Worm (Caenorhabditis elegans): ENCODE results near the gene F10B5.2.

Gene F10B5.2

ce11 chrII:8143278-8143931 is 1.2 kb upstream of the F10B5.2 start, which contains the start of the genes ints-11 and rpl-10 (continued):
- TF ChIP-seq hmg-1.1 (GFP tag; IDR thresholded peaks at IDR 0.05) (no peak), Y75B8A.6 (GFP tag; IDR thresholded peaks at IDR 0.05) (no peak), nhr-28 (tag; optimal IDR thresholded peaks at IDR 0.05) (peak; percentile 7), pha-4 (GFP tag; IDR thresholded peaks at IDR 0.05) (no peak), pha-4 (tag; optimal IDR thresholded peaks at IDR 0.05) (no peak), mdt-29 (GFP tag; IDR thresholded peaks at IDR 0.05) (no peak), tra-1 (GFP tag; IDR thresholded peaks at IDR 0.05) (no peak), spr-1 (tag; optimal IDR thresholded peaks at IDR 0.05) (no peak), ceh-20 (GFP tag; IDR thresholded peaks at IDR 0.05) (no peak), nhr-41 (GFP tag; IDR thresholded peaks at IDR 0.05) (no peak), dpl-1 (GFP tag; optimal IDR thresholded peaks at IDR 0.05) (peak; percentile 68), nhr-48 (tag; optimal IDR thresholded peaks at IDR 0.05) (no peak)

ce11 chrII:8149930-8150329 is 5.4 kb downstream of the F10B5.2 start, which contains the start of gene F10B5.3:
F10B5.3 (minus strand) TSS chrII:8150030.
- TF ChIP-seq unc-62 (GFP tag; optimal IDR thresholded peaks at IDR 0.05 in 1 of 2) (peak in 1 of 2 experiments; percentile 7), unc-62 (tag; optimal IDR thresholded peaks at IDR 0.05) (no peak), pqm-1 (tag; optimal IDR thresholded peaks at IDR 0.05) (no peak)

- no peak for TF ChIP-seq egl-27 (tag; optimal IDR thresholded peaks at IDR 0.05)
- peak in 1 of 2 experiments; percentile 56 for TF ChIP-seq lsy-2 (tag; optimal IDR thresholded peaks at IDR 0.05)
- peak; percentile 82 for TF ChIP-seq nhr-6 (tag; optimal IDR thresholded peaks at IDR 0.05)
- no peak for TF ChIP-seq mxl-2 (GFP tag; conservative IDR thresholded peaks at IDR 0.05)
- TF ChIP-seq duxl-1 (tag; optimal IDR thresholded peaks at IDR 0.05; ENCODE audit: poor library complexity) = no peak
- no peak for TF ChIP-seq nhr-111 (GFP tag; optimal IDR thresholded peaks at IDR 0.05)
- TF ChIP-seq mdt-29 (GFP tag; IDR thresholded peaks at IDR 0.05) = no peak
- no peak for TF ChIP-seq nhr-102 (tag; optimal IDR thresholded peaks at IDR 0.05)
- TF ChIP-seq saeg-2 (GFP tag; IDR thresholded peaks at IDR 0.05) = no peak
- no peak for TF ChIP-seq fos-1 (tag; optimal IDR thresholded peaks at IDR 0.05)
- no peak for TF ChIP-seq madf-5 (GFP tag; IDR thresholded peaks at IDR 0.05)
- TF ChIP-seq R02D3.7 (tag; optimal IDR thresholded peaks at IDR 0.05) = no peak
- no peak for TF ChIP-seq nhr-28 (tag; optimal IDR thresholded peaks at IDR 0.05)
- TF ChIP-seq lir-3 (tag; optimal IDR thresholded peaks at IDR 0.05) = no peak
- TF ChIP-seq zip-2 (tag; optimal IDR thresholded peaks at IDR 0.05) = no peak
- TF ChIP-seq aha-1 (tag) = no peak
- 0 out of 2 replicates have a peak, but pooled peaks have one; percentile 43 for TF ChIP-seq ctbp-1 (GFP tag; IDR thresholded peaks at IDR 0.05)
- peak; percentile 16 for TF ChIP-seq hlh-11 (tag; optimal IDR thresholded peaks at IDR 0.05)
- no peak for TF ChIP-seq zfp-2 (tag; optimal IDR thresholded peaks at IDR 0.05)
- no peak for TF ChIP-seq spr-3 (GFP tag; optimal IDR thresholded peaks at IDR 0.05)
- no peak for TF ChIP-seq hif-1 (tag; optimal IDR thresholded peaks at IDR 0.05)
- TF ChIP-seq ZK337.2 (GFP tag; IDR thresholded peaks at IDR 0.05) = no peak
- no peak for TF ChIP-seq pha-4 (GFP tag; IDR thresholded peaks at IDR 0.05)
- TF ChIP-seq pha-4 (tag; optimal IDR thresholded peaks at IDR 0.05) = peak; percentile 54
- TF ChIP-seq mes-2 (tag; optimal IDR thresholded peaks at IDR 0.05; ENCODE audit: poor library complexity, severe bottlenecking) = peak; percentile 0
- no peak for TF ChIP-seq snpc-4 (tag; optimal IDR thresholded peaks at IDR 0.05)
- TF ChIP-seq rbr-2 (tag; optimal IDR thresholded peaks at IDR 0.05) = no peak
- TF ChIP-seq dmd-8 (GFP tag; IDR thresholded peaks at IDR 0.05) = no peak
- no peak for TF ChIP-seq Y105C5A.15 (GFP tag; IDR thresholded peaks at IDR 0.05)
- TF ChIP-seq nhr-237 (tag; optimal IDR thresholded peaks at IDR 0.05) = no peak
- TF ChIP-seq daf-19 (GFP tag; conservative IDR thresholded peaks at IDR 0.05) = no peak
- TF ChIP-seq dmd-9 (GFP tag; IDR thresholded peaks at IDR 0.05) = no peak
- TF ChIP-seq pqm-1 (tag; optimal IDR thresholded peaks at IDR 0.05) = no peak
- no peak for TF ChIP-seq ceh-20 (GFP tag; IDR thresholded peaks at IDR 0.05)
- TF ChIP-seq fkh-10 (GFP tag; optimal IDR thresholded peaks at IDR 0.05) = peak; percentile 63
- TF ChIP-seq F10B5.3 (tag; optimal IDR thresholded peaks at IDR 0.05) = no peak
These were observed 8.3 kb downstream of the F10B5.2 start for ce11 chrII:8152711-8153325.

Data from whole organism, L4 larva.